Worm (Caenorhabditis elegans) whole organism, early embryonic: ENCODE data around the gene memi-3.
"Not testable (repeated sequence)": the region's sequence is repeated elsewhere in the genome, so short reads cannot be mapped to it uniquely, and the experiment has no call there.

Experiments
- B0310.2 ChIP-seq: sonication (generic microtip); optimal IDR thresholded peaks from 2 replicates; lab custom pipeline; 2016; ENCODE audit warnings: mild to moderate bottlenecking, missing genetic modification characterization, missing compliant biosample characterization
- F13C5.2 ChIP-seq: sonication (generic microtip); optimal IDR thresholded peaks from 2 replicates; lab custom pipeline; 2017; ENCODE audit warnings: mild to moderate bottlenecking, missing genetic modification characterization, inconsistent platforms, missing compliant biosample characterization
- aly-1 ChIP-seq: sonication (generic microtip); optimal IDR thresholded peaks from 2 replicates; lab custom pipeline; 2016; ENCODE audit warnings: missing genetic modification characterization, missing compliant biosample characterization
- ama-1 ChIP-seq: fragments of 150-350 bp; optimal IDR thresholded peaks from 2 replicates; lab custom pipeline; 2014
- ceh-13 ChIP-seq: fragments of 200-800 bp; sonication (Bioruptor generic); optimal IDR thresholded peaks from 2 replicates; lab custom pipeline; 2018; ENCODE audit warnings: mild to moderate bottlenecking, missing genetic modification characterization, missing compliant biosample characterization
- ceh-36 ChIP-seq: sonication (generic microtip); optimal IDR thresholded peaks from 2 replicates; lab custom pipeline; 2016; ENCODE audit warnings: missing genetic modification characterization, inconsistent platforms, missing compliant biosample characterization
- ets-7 ChIP-seq: sonication (generic microtip); optimal IDR thresholded peaks from 2 replicates; lab custom pipeline; 2016; ENCODE audit warnings: missing genotype, missing genetic modification characterization, missing compliant biosample characterization
- flt-1 ChIP-seq: fragments of 200-800 bp; sonication (Bioruptor generic); IDR thresholded peaks from 2 replicates; pipeline ENCODE4 v1.3.6; 2022; ENCODE audit warnings: missing genetic modification characterization, missing compliant biosample characterization
- hmbx-1 ChIP-seq: sonication (generic microtip); optimal IDR thresholded peaks from 2 replicates; lab custom pipeline; 2016; ENCODE audit warnings: mild to moderate bottlenecking, missing genetic modification characterization, missing compliant biosample characterization
- hmg-4 ChIP-seq: fragments of 200-800 bp; sonication (Bioruptor generic); optimal IDR thresholded peaks from 2 replicates; lab custom pipeline; 2018; ENCODE audit warnings: mild to moderate bottlenecking, missing genetic modification characterization, missing compliant biosample characterization
- hnd-1 ChIP-seq: sonication (generic microtip); optimal IDR thresholded peaks from 2 replicates; lab custom pipeline; 2016; ENCODE audit warnings: missing genetic modification characterization, missing compliant biosample characterization
- pes-1 ChIP-seq: fragments of 200-800 bp; sonication (Bioruptor generic); IDR thresholded peaks from 2 replicates; pipeline ENCODE4 v1.3.6; 2022; ENCODE audit warnings: missing genetic modification reagents, missing genetic modification characterization, missing compliant biosample characterization
- scrt-1 ChIP-seq: fragments of 200-800 bp; sonication (Bioruptor generic); IDR thresholded peaks from 2 replicates; pipeline ENCODE4 v1.3.6; 2022; ENCODE audit warnings: missing genetic modification characterization, missing compliant biosample characterization
- sea-1 ChIP-seq: fragments of 200-800 bp; sonication (Bioruptor generic); conservative IDR thresholded peaks from 2 replicates; pipeline ENCODE4 v1.3.6; 2022; ENCODE audit warnings: missing genetic modification characterization, missing compliant biosample characterization
- tbx-11 ChIP-seq: fragments of 200-800 bp; sonication (Bioruptor generic); IDR thresholded peaks from 2 replicates; pipeline ENCODE4 v1.3.6; 2022; ENCODE audit warnings: missing genetic modification characterization, missing compliant biosample characterization
- tbx-37 ChIP-seq: fragments of 200-800 bp; sonication (Bioruptor generic); conservative IDR thresholded peaks from 2 replicates; pipeline ENCODE4 v1.3.6; 2022; ENCODE audit warnings: missing genetic modification reagents, missing genetic modification characterization, missing compliant biosample characterization
- tra-4 ChIP-seq: sonication (generic microtip); optimal IDR thresholded peaks from 2 replicates; lab custom pipeline; 2017; ENCODE audit warnings: missing genetic modification characterization, missing compliant biosample characterization

The memi-3 gene

DNA sequence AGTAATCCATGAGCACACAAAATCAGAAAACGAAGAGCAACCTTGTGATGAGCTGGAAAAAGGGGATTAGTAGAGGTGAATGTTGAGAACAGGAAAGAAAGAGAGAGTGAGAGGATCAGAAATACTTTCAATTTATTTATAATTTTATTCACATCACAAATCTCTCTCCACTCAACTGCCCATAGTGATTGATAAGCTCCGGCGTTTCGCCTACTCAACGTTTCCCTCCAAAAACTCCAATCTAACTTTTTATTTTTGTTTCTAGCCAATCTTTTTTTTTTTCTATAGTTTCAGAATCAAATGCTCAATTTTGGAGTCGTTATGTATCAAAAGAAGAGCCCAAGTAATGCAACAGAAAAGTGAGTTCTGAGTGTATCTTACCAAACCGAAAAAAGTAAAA, 22.3 kb upstream of the memi-3 start, which contains the start of gene kin-4:
TSS of gene kin-4 (plus strand) at position 301 of the 400 bp plus-strand sequence.
- no peak for TF ChIP-seq ama-1 (lab: Kevin White, UChicago)
- TF ChIP-seq scrt-1 (GFP tag; lab: Robert Waterston, UW), result no peak
- TF ChIP-seq sea-1 (GFP tag; lab: Robert Waterston, UW), result no peak
- no peak for TF ChIP-seq tbx-37 (GFP tag; lab: Robert Waterston, UW)
- no peak for TF ChIP-seq F13C5.2
- TF ChIP-seq hmg-4 (GFP tag; lab: Kevin White, UChicago), result no peak
- TF ChIP-seq B0310.2 (tag; lab: Kevin White, UChicago), result no peak
- no peak for TF ChIP-seq ceh-36 (tag; lab: Kevin White, UChicago)
- TF ChIP-seq flt-1 (GFP tag; lab: Robert Waterston, UW), result no peak
- TF ChIP-seq hnd-1, result no peak
- TF ChIP-seq ets-7 (tag; lab: Kevin White, UChicago), result no peak
- TF ChIP-seq pes-1 (GFP tag; lab: Robert Waterston, UW), result no peak
- no peak for TF ChIP-seq tra-4 (tag; lab: Kevin White, UChicago)
- no peak for TF ChIP-seq ceh-13 (GFP tag; lab: Kevin White, UChicago)
- no peak for TF ChIP-seq tbx-11 (GFP tag; lab: Robert Waterston, UW)
- TF ChIP-seq hmbx-1 (tag; lab: Kevin White, UChicago), result no peak
- TF ChIP-seq aly-1 (tag; lab: Kevin White, UChicago), result no peak

DNA sequence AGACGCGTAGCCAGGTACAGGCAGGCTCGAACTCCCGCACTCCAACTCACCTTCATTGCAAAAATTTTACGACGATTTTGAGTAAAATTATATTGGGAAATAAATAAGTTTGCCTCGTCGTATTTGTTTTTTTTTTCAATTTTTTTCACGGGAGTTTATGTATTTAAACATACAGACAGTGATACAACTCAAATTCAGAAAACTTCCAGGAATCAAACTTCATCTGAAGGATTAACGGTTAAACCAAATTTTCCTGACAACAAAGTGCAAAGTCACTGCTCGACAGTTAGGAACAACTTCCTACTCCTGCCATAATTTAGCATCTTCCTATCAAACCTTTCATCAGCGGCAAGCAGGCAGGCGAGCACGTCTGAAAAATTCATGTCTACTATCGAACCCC, 21.7 kb upstream of the memi-3 start, which contains the start of gene F22B3.8:
TSS of gene F22B3.8 (minus strand) at position 101 of the 400 bp plus-strand sequence.
- no peak for TF ChIP-seq scrt-1 (GFP tag; lab: Robert Waterston, UW)
- TF ChIP-seq tbx-11 (GFP tag; lab: Robert Waterston, UW), result no peak
- TF ChIP-seq hnd-1, result no peak
- no peak for TF ChIP-seq ets-7 (tag; lab: Kevin White, UChicago)

DNA sequence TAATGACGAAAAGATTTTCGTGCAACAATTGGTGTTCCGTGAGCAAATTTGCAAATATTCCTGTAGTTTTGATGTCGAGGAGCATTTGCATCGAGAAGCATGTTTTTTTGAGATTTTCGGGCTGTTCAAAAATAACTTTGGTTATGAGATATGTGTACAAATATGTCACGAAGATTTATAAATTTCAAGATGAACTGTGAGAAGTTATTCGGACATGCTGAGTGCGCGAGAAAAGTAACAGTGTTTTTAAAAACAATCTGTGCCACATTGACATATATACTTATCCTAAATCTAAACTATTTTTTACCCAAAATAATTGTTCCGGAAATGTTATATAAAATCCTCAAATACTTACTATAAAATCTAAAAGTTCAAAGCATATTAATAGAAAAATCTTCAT, 18.6 kb upstream of the memi-3 start, which contains the start of gene F22B3.7:
TSS of gene F22B3.7 (minus strand) at position 101 of the 400 bp plus-strand sequence.
- TF ChIP-seq aly-1 (tag; lab: Kevin White, UChicago) (no peak), scrt-1 (GFP tag; lab: Robert Waterston, UW) (no peak), B0310.2 (tag; lab: Kevin White, UChicago) (no peak), sea-1 (GFP tag; lab: Robert Waterston, UW) (no peak), pes-1 (GFP tag; lab: Robert Waterston, UW) (no peak), tbx-11 (GFP tag; lab: Robert Waterston, UW) (no peak), tra-4 (tag; lab: Kevin White, UChicago) (no peak), ceh-13 (GFP tag; lab: Kevin White, UChicago) (no peak), ets-7 (tag; lab: Kevin White, UChicago) (no peak), ceh-36 (tag; lab: Kevin White, UChicago) (no peak), hmg-4 (GFP tag; lab: Kevin White, UChicago) (no peak), hmbx-1 (tag; lab: Kevin White, UChicago) (no peak), tbx-37 (GFP tag; lab: Robert Waterston, UW) (no peak), hnd-1 (no peak)

DNA sequence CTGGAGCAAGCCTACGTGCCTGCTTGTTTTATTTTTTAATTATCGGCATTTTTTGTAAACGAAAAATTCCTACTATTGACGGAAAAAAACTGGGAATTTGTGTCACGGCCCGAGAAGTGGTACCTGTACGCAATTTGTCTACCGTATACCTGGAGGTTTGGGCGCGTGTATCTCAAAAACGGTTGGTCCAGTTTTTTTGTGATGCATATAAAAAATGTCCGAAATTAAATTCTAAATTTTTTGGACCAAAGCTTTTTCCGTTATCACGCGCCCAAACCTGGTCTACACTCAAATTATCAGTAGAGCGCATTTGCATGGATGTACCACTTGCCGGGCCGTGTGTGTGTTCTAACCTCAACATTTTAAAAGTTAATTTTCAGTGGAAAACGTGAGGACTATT, 13.6 kb upstream of the memi-3 start, which contains the start of gene F22B3.5:
TSS of gene F22B3.5 (minus strand) at position 101 of the 400 bp plus-strand sequence.
- not testable (repeated sequence) for TF ChIP-seq sea-1 (GFP tag; lab: Robert Waterston, UW); hmbx-1 (tag; lab: Kevin White, UChicago); pes-1 (GFP tag; lab: Robert Waterston, UW)

DNA sequence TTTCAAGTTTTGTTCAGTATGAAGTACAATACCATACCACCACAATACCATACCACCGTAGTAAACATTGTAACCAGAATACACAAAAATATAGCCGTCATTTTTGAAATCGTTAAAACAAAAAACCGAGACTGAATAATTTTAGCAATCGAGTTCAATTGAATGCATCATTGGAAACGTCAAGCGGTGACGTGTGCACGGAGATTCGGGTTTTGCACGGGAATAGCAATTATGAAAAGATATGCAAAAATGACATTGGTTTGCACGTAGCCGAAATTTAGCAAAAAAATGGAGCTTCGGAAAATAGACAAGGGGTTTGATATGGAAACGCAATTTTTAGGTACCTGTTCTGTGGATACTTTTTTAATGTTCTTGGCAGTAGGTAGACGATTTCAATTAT, 11.8 kb upstream of the memi-3 start, which contains the start of gene F22B3.10:
TSS of gene F22B3.10 (minus strand) at position 101 of the 400 bp plus-strand sequence.
- TF ChIP-seq ceh-13 (GFP tag; lab: Kevin White, UChicago), result no peak
- TF ChIP-seq hmbx-1 (tag; lab: Kevin White, UChicago), result no peak
- no peak for TF ChIP-seq sea-1 (GFP tag; lab: Robert Waterston, UW)
- no peak for TF ChIP-seq hmg-4 (GFP tag; lab: Kevin White, UChicago)
- no peak for TF ChIP-seq ama-1 (lab: Kevin White, UChicago)
- no peak for TF ChIP-seq scrt-1 (GFP tag; lab: Robert Waterston, UW)
- TF ChIP-seq pes-1 (GFP tag; lab: Robert Waterston, UW), result no peak
- no peak for TF ChIP-seq tra-4 (tag; lab: Kevin White, UChicago)
- TF ChIP-seq flt-1 (GFP tag; lab: Robert Waterston, UW), result no peak
- TF ChIP-seq tbx-11 (GFP tag; lab: Robert Waterston, UW), result no peak
- TF ChIP-seq hnd-1, result no peak
- no peak for TF ChIP-seq tbx-37 (GFP tag; lab: Robert Waterston, UW)
- TF ChIP-seq ceh-36 (tag; lab: Kevin White, UChicago), result no peak
- no peak for TF ChIP-seq ets-7 (tag; lab: Kevin White, UChicago)

DNA sequence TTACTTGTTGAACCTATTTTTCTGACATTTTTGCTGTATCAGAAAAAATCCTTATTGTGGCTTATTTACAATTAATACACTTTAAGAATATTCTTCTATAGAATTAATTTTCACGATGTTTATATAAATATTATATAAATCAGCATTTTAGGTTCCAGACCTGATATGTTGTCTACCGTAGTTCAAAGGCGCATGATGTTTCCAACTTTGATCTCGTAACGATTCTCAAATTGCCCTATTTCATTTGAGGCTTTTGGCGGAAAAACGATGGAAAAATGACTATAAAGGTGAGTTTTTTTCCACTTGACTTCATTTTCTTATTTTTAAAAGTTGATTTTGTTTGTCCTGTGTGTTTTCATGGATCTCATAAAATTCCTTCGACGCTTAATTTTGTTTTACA, 6.9 kb upstream of the memi-3 start, which contains the start of gene gfat-2:
TSS of gene gfat-2 (plus strand) at position 145 of the 400 bp plus-strand sequence.
- TF ChIP-seq F13C5.2, result no peak
- no peak for TF ChIP-seq tra-4 (tag; lab: Kevin White, UChicago)
- no peak for TF ChIP-seq scrt-1 (GFP tag; lab: Robert Waterston, UW)
- TF ChIP-seq B0310.2 (tag; lab: Kevin White, UChicago), result no peak
- TF ChIP-seq tbx-11 (GFP tag; lab: Robert Waterston, UW), result no peak
- no peak for TF ChIP-seq aly-1 (tag; lab: Kevin White, UChicago)
- TF ChIP-seq ets-7 (tag; lab: Kevin White, UChicago), result no peak
- TF ChIP-seq flt-1 (GFP tag; lab: Robert Waterston, UW), result no peak
- no peak for TF ChIP-seq tbx-37 (GFP tag; lab: Robert Waterston, UW)
- TF ChIP-seq hmg-4 (GFP tag; lab: Kevin White, UChicago), result no peak
- TF ChIP-seq ceh-13 (GFP tag; lab: Kevin White, UChicago), result no peak
- TF ChIP-seq ama-1 (lab: Kevin White, UChicago), result no peak
- TF ChIP-seq pes-1 (GFP tag; lab: Robert Waterston, UW), result no peak
- no peak for TF ChIP-seq sea-1 (GFP tag; lab: Robert Waterston, UW)
- TF ChIP-seq hmbx-1 (tag; lab: Kevin White, UChicago), result no peak
- no peak for TF ChIP-seq hnd-1
- no peak for TF ChIP-seq ceh-36 (tag; lab: Kevin White, UChicago)
